Worm (Caenorhabditis elegans): ENCODE measurements around the gene C32D5.4.

Gene C32D5.4

DNA sequence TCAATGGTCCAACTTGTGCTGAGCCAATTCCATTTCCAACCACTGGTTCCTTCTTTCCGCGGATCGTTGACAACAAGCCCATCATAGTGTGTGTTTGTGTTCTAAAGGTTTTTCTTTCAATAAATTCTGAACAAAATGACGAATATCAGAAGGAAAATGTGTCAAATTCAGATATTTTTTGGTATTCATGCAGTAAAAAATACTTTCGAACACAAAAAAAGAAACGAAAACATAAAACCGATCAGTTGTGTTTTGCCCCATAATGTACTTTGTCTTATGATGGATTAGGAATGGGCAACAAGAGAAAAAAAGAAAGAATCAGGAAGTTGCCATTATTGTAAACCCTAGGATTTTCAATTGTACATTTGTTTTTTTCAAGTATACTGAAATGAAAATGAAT, 13.7 kb downstream of the C32D5.4 start, which contains the start of gene glb-10:
Gene glb-10 (minus strand): TSS at position 101 of the 400 bp plus-strand sequence.
- TF ChIP-seq ets-4 (tag; optimal IDR thresholded peaks at IDR 0.05) (no peak), fkh-10 (GFP tag; optimal IDR thresholded peaks at IDR 0.05) (no peak)

- TF ChIP-seq unc-55 (GFP tag; optimal IDR thresholded peaks at IDR 0.05) (no peak), ttx-3 (tag; optimal IDR thresholded peaks at IDR 0.05) (no peak)
Observed at ce11 chrII:6306125-6306524, 16.8 kb downstream of the C32D5.4 start, which contains the start of gene C29F5.8. Gene C29F5.8, plus strand, starts transcription at chrII:6306425.

DNA sequence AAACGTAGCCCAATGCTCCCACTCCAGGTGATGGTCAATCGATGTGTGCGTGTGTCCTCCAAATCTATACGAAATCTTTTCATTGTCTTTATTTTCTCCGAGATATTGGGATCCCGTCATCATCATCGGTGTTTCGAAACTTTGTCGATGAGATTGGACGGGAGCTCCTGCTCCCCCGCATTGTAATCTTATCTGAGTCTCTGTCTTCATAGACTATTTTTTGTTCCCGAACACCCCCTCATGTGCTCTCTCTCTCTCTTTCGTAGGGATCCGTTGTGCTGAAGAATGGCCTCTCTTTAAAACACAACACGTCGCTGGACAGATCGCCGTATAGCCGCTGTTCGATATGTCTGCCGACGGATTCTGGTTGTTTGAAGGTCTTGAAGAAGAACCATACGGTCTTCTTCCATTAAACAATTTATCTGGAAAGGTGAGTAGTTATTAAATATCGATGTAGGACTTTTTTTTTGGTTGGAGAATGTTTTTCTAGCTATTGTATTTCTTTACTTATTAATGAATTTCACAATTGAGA, 19.6 kb downstream of the C32D5.4 start, which contains the start of gene C29F5.1:
Gene C29F5.1 (plus strand): TSS at position 317 of the 532 bp plus-strand sequence.
- TF ChIP-seq ceh-19 (GFP tag; optimal IDR thresholded peaks at IDR 0.05): no peak
- no peak for TF ChIP-seq nhr-11 (tag; optimal IDR thresholded peaks at IDR 0.05)
- TF ChIP-seq nfya-1 (tag; optimal IDR thresholded peaks at IDR 0.05): no peak
- TF ChIP-seq lim-6 (tag; optimal IDR thresholded peaks at IDR 0.05): no peak
- TF ChIP-seq dve-1 (tag; optimal IDR thresholded peaks at IDR 0.05): no peak
- peak; percentile 69 for TF ChIP-seq ceh-18 (tag; optimal IDR thresholded peaks at IDR 0.05)
- TF ChIP-seq odd-2 (tag; optimal IDR thresholded peaks at IDR 0.05): no peak
- peak; percentile 9 for TF ChIP-seq unc-55 (GFP tag; optimal IDR thresholded peaks at IDR 0.05)
- no peak for TF ChIP-seq F13H6.1 (tag; optimal IDR thresholded peaks at IDR 0.05)
- no peak for TF ChIP-seq ceh-22 (tag; optimal IDR thresholded peaks at IDR 0.05)
- no peak for TF ChIP-seq nhr-232 (tag; optimal IDR thresholded peaks at IDR 0.05)
- TF ChIP-seq rnt-1 (tag; optimal IDR thresholded peaks at IDR 0.05): peak; percentile 29

ce11 chrII:6294261-6294660, 28.6 kb downstream of the C32D5.4 start, which contains the start of gene mps-1:
Gene mps-1, minus strand, starts transcription at chrII:6294361.
- TF ChIP-seq sdc-2 (tag; optimal IDR thresholded peaks at IDR 0.05) (no peak), fkh-10 (GFP tag; optimal IDR thresholded peaks at IDR 0.05) (no peak), che-1 (tag; optimal IDR thresholded peaks at IDR 0.05) (no peak), ceh-24 (tag; optimal IDR thresholded peaks at IDR 0.05) (no peak), ztf-16 (tag; optimal IDR thresholded peaks at IDR 0.05) (no peak), mec-3 (tag; optimal IDR thresholded peaks at IDR 0.05; ENCODE audit: borderline replicate concordance) (no peak), unc-86 (tag; optimal IDR thresholded peaks at IDR 0.05) (no peak), C08G9.2 (tag; optimal IDR thresholded peaks at IDR 0.05) (no peak), K02D7.2 (tag; optimal IDR thresholded peaks at IDR 0.05) (no peak), pros-1 (tag; optimal IDR thresholded peaks at IDR 0.05) (no peak), pha-2 (tag; optimal IDR thresholded peaks at IDR 0.05) (no peak), nhr-11 (tag; optimal IDR thresholded peaks at IDR 0.05) (no peak), pat-9 (tag; optimal IDR thresholded peaks at IDR 0.05) (no peak), ets-4 (tag; optimal IDR thresholded peaks at IDR 0.05) (no peak), elt-4 (tag; optimal IDR thresholded peaks at IDR 0.05) (no peak)

DNA sequence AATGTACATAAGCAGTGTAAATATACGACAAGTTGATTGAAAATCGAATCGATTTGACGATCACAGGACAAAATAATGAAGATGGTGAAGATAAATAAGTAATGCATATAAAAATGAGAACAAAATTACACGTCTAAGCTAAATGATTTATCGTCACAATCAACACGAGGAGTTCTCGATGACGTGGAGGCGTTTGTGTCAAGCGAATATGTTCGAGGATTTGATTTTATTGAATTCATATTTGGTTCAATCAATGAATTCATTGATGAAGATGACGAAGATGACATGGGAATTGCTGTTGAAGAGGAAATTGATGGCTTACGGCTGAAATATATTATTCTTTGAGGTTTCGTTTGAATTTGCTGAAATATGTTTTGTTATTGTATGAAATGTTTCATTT, 30.4 kb downstream of the C32D5.4 start, which contains the start of gene nyn-3:
Gene nyn-3 (minus strand): TSS at position 101 of the 400 bp plus-strand sequence.
- no peak for TF ChIP-seq ceh-14 (tag; optimal IDR thresholded peaks at IDR 0.05)
- TF ChIP-seq hlh-6 (tag; optimal IDR thresholded peaks at IDR 0.05): no peak
- TF ChIP-seq elt-4 (tag; optimal IDR thresholded peaks at IDR 0.05): no peak
- no peak for TF ChIP-seq C08G9.2 (tag; optimal IDR thresholded peaks at IDR 0.05)
- no peak for TF ChIP-seq mec-3 (tag; optimal IDR thresholded peaks at IDR 0.05; ENCODE audit: borderline replicate concordance)
- TF ChIP-seq eyg-1 (tag; optimal IDR thresholded peaks at IDR 0.05): no peak

DNA sequence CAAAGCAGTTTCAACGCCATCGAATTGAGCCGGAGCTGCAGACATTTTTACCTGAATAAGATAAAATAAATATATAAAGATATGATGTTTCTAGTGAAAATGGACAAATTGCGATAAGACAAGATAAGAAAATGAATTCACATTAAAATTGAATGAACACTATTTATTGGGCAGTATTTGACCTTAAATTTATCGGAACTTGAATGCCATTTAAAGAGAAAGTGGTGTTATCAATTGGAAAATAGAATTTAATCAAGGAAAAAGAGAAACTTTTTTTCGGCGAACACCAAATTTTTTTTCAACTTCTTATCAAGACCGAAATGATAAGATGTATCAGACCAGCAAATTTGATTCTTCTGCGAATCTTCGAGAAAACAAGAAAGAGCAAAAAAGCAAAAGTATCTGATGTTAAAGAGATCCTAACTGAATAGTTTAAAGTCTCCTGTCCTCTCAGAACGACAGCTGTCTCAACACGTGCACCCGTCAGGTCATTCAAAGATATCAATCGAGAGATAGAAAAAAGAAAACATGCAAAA, 32.8 kb downstream of the C32D5.4 start, which contains the start of gene upb-1:
Gene upb-1 (minus strand): TSS at position 51 of the 536 bp plus-strand sequence.
- TF ChIP-seq elt-2 (tag; optimal IDR thresholded peaks at IDR 0.05) (peak; percentile 82), unc-55 (GFP tag; optimal IDR thresholded peaks at IDR 0.05) (peak; percentile 70), pax-1 (tag; optimal IDR thresholded peaks at IDR 0.05) (no peak)
